Fruit fly (Drosophila melanogaster) whole organism, embryonic: ENCODE measurements around the gene RpS14a.
A peak's percentile ranks its signal among the peaks of the same experiment; 100 is the strongest.

ENCODE experiments used
- B-H2 ChIP-seq: fragments of 200-800 bp; sonication (Bioruptor generic); optimal IDR thresholded peaks from 2 replicates; lab custom pipeline; 2018; ENCODE audit warnings: missing biosample characterization, mild to moderate bottlenecking, missing genetic modification characterization
- Blimp-1 ChIP-seq: fragments of 200-800 bp; sonication (Bioruptor generic); optimal IDR thresholded peaks from 3 replicates; lab custom pipeline; 2018; ENCODE audit warnings: missing biosample characterization, missing genetic modification characterization, mild to moderate bottlenecking, moderate library complexity, missing genetic modification reagents
- CG10565 ChIP-seq: fragments of 200-800 bp; sonication (Bioruptor generic); optimal IDR thresholded peaks from 3 replicates; lab custom pipeline; 2016; ENCODE audit warnings: missing biosample characterization, mild to moderate bottlenecking, missing genetic modification characterization
- CG11247 ChIP-seq: fragments of 200-800 bp; sonication (Bioruptor generic); IDR thresholded peaks from 2 replicates; pipeline ENCODE4 v1.3.6; 2022; ENCODE audit warnings: missing biosample characterization, missing genetic modification characterization
- CG12391 ChIP-seq: fragments of 200-800 bp; sonication (Bioruptor generic); optimal IDR thresholded peaks from 3 replicates; lab custom pipeline; 2018; ENCODE audit warnings: missing biosample characterization, mild to moderate bottlenecking, missing genetic modification characterization, moderate library complexity
- CG12942 ChIP-seq: fragments of 200-800 bp; sonication (Bioruptor generic); optimal IDR thresholded peaks from 3 replicates; lab custom pipeline; 2016; ENCODE audit warnings: missing biosample characterization, missing genetic modification characterization
- CG13123 ChIP-seq: fragments of 200-800 bp; sonication (Bioruptor generic); optimal IDR thresholded peaks from 2 replicates; lab custom pipeline; 2016; ENCODE audit warnings: missing biosample characterization, missing genetic modification characterization
- CG13296 ChIP-seq: fragments of 200-800 bp; sonication (Bioruptor generic); optimal IDR thresholded peaks from 3 replicates; lab custom pipeline; 2018; ENCODE audit warnings: missing biosample characterization, mild to moderate bottlenecking, missing genetic modification characterization
- CG15696 ChIP-seq: fragments of 200-800 bp; sonication (Bioruptor generic); optimal IDR thresholded peaks from 2 replicates; lab custom pipeline; 2019; ENCODE audit warnings: missing biosample characterization, mild to moderate bottlenecking, missing genetic modification characterization, moderate library complexity
- CG17186 ChIP-seq: fragments of 200-800 bp; sonication (Bioruptor generic); optimal IDR thresholded peaks from 3 replicates; lab custom pipeline; 2017; ENCODE audit warnings: missing biosample characterization, missing genetic modification reagents, missing genetic modification characterization
- CG17612 ChIP-seq: fragments of 200-800 bp; sonication (Bioruptor generic); IDR thresholded peaks from 2 replicates; pipeline ENCODE4 v1.3.6; 2022; ENCODE audit warnings: missing biosample characterization, missing genetic modification characterization
- CG17829 ChIP-seq: fragments of 200-800 bp; optimal IDR thresholded peaks from 2 replicates; lab custom pipeline; 2019; ENCODE audit warnings: missing biosample characterization, mild to moderate bottlenecking, missing genetic modification characterization, moderate library complexity
- CG18619 ChIP-seq: fragments of 200-800 bp; sonication (Bioruptor generic); optimal IDR thresholded peaks from 3 replicates; lab custom pipeline; 2017; ENCODE audit warnings: missing biosample characterization, mild to moderate bottlenecking, missing genetic modification characterization
- CG2116 ChIP-seq: fragments of 200-800 bp; sonication (Bioruptor generic); optimal IDR thresholded peaks from 3 replicates; lab custom pipeline; 2018; ENCODE audit warnings: missing biosample characterization, mild to moderate bottlenecking, missing genetic modification characterization
- CG31365 ChIP-seq: fragments of 200-800 bp; sonication (Bioruptor generic); optimal IDR thresholded peaks from 2 replicates; lab custom pipeline; 2018; ENCODE audit warnings: missing biosample characterization, mild to moderate bottlenecking, missing genetic modification characterization
- CG6765 ChIP-seq: fragments of 200-800 bp; sonication (Bioruptor generic); optimal IDR thresholded peaks from 3 replicates; lab custom pipeline; 2017; ENCODE audit warnings: missing biosample characterization, mild to moderate bottlenecking, missing genetic modification characterization
- CG6791 ChIP-seq: fragments of 200-800 bp; sonication (Bioruptor generic); IDR thresholded peaks from 3 replicates; pipeline ENCODE4 v1.3.6; 2022; ENCODE audit warnings: missing biosample characterization, missing genetic modification characterization; ENCODE audit not compliant: partially characterized antibody
- CG8089 ChIP-seq: fragments of 200-800 bp; sonication (Bioruptor generic); optimal IDR thresholded peaks from 3 replicates; lab custom pipeline; 2016; ENCODE audit warnings: missing biosample characterization, missing genetic modification characterization
- CG8281 ChIP-seq: fragments of 200-800 bp; sonication (Bioruptor generic); optimal IDR thresholded peaks from 2 replicates; lab custom pipeline; 2018; ENCODE audit warnings: missing biosample characterization, mild to moderate bottlenecking, missing genetic modification characterization, moderate library complexity
- CG8388 ChIP-seq: fragments of 200-800 bp; sonication (Bioruptor generic); optimal IDR thresholded peaks from 2 replicates; lab custom pipeline; 2019; ENCODE audit warnings: missing biosample characterization, mild to moderate bottlenecking, missing genetic modification characterization, moderate library complexity
- CG9609 ChIP-seq: fragments of 200-800 bp; sonication (Bioruptor generic); optimal IDR thresholded peaks from 3 replicates; lab custom pipeline; 2016; ENCODE audit warnings: missing biosample characterization, missing genetic modification characterization
- Doc3 ChIP-seq: fragments of 200-800 bp; sonication (Bioruptor generic); IDR thresholded peaks from 3 replicates; pipeline ENCODE4 v1.3.6; 2022; ENCODE audit warnings: missing biosample characterization, missing genetic modification characterization; ENCODE audit not compliant: partially characterized antibody
- Elba2 ChIP-seq: fragments of 200-800 bp; sonication (Bioruptor generic); optimal IDR thresholded peaks from 3 replicates; lab custom pipeline; 2016; ENCODE audit warnings: missing biosample characterization, missing genetic modification characterization
- Hmr ChIP-seq: fragments of 200-800 bp; sonication (Bioruptor generic); optimal IDR thresholded peaks from 3 replicates; lab custom pipeline; 2017; ENCODE audit warnings: mild to moderate bottlenecking, missing biosample characterization, missing genetic modification reagents, missing genetic modification characterization
- Lim3 ChIP-seq: fragments of 200-800 bp; sonication (Bioruptor generic); IDR thresholded peaks from 2 replicates; pipeline ENCODE4 v1.3.6; 2022; ENCODE audit warnings: missing biosample characterization, missing genetic modification characterization
- Ravus ChIP-seq: fragments of 200-800 bp; sonication (Bioruptor generic); IDR thresholded peaks from 2 replicates; pipeline ENCODE4 v1.3.6; 2022; ENCODE audit warnings: missing biosample characterization, missing genetic modification characterization
- Vsx1 ChIP-seq: fragments of 200-800 bp; sonication (Bioruptor generic); optimal IDR thresholded peaks from 2 replicates; lab custom pipeline; 2017; ENCODE audit warnings: missing biosample characterization, mild to moderate bottlenecking, missing genetic modification characterization, missing genetic modification reagents
- crp ChIP-seq, 2 experiments: fragments of 200-800 bp; sonication (Bioruptor generic); optimal IDR thresholded peaks; 2 replicates in 1 of 2; 3 replicates in 1 of 2; lab custom pipeline; 2017; ENCODE audit warnings: missing biosample characterization in 2 of 2, missing genetic modification characterization in 2 of 2, mild to moderate bottlenecking in 1 of 2, moderate library complexity in 1 of 2
- dpn ChIP-seq, 2 experiments: fragments of 200-800 bp; sonication (Bioruptor generic); optimal IDR thresholded peaks; 3 replicates each; lab custom pipeline; 2016; ENCODE audit warnings: missing biosample characterization in 2 of 2, missing genetic modification characterization in 2 of 2
- fru ChIP-seq: fragments of >200 bp; optimal IDR thresholded peaks from 2 replicates; lab custom pipeline; 2017
- grn ChIP-seq: fragments of 200-800 bp; sonication (Bioruptor generic); optimal IDR thresholded peaks from 3 replicates; lab custom pipeline; 2017; ENCODE audit warnings: missing biosample characterization, missing genetic modification characterization
- ind ChIP-seq: fragments of 200-800 bp; sonication (Bioruptor generic); optimal IDR thresholded peaks from 3 replicates; lab custom pipeline; 2016; ENCODE audit warnings: missing biosample characterization, missing genetic modification characterization
- jing ChIP-seq: fragments of 200-800 bp; sonication (Bioruptor generic); optimal IDR thresholded peaks from 2 replicates; lab custom pipeline; 2018; ENCODE audit warnings: missing biosample characterization, mild to moderate bottlenecking, missing genetic modification characterization
- jumu ChIP-seq: fragments of 200-800 bp; sonication (Bioruptor generic); optimal IDR thresholded peaks from 3 replicates; lab custom pipeline; 2016; ENCODE audit warnings: missing biosample characterization, missing genetic modification characterization
- klu ChIP-seq: fragments of 200-800 bp; sonication (Bioruptor generic); IDR thresholded peaks from 2 replicates; pipeline ENCODE4 v1.3.6; 2022; ENCODE audit warnings: missing biosample characterization, missing genetic modification characterization
- kni ChIP-seq: fragments of 200-800 bp; sonication (Bioruptor generic); optimal IDR thresholded peaks from 3 replicates; lab custom pipeline; 2017; ENCODE audit warnings: mild to moderate bottlenecking, missing biosample characterization, missing genetic modification reagents, missing genetic modification characterization
- nerfin-2 ChIP-seq: fragments of 200-800 bp; sonication (Bioruptor generic); IDR thresholded peaks from 2 replicates; pipeline ENCODE4 v1.3.6; 2022; ENCODE audit warnings: missing biosample characterization, missing genetic modification characterization; ENCODE audit not compliant: partially characterized antibody
- odd ChIP-seq: fragments of 200-800 bp; sonication (Bioruptor generic); optimal IDR thresholded peaks from 2 replicates; lab custom pipeline; 2017; ENCODE audit warnings: missing biosample characterization, mild to moderate bottlenecking, missing genetic modification characterization
- pum ChIP-seq: fragments of 200-800 bp; sonication (Bioruptor generic); optimal IDR thresholded peaks from 2 replicates; lab custom pipeline; 2016; ENCODE audit warnings: missing biosample characterization, missing genetic modification characterization
- row ChIP-seq: fragments of 200-800 bp; sonication (Bioruptor generic); IDR thresholded peaks from 3 replicates; pipeline ENCODE4 v1.3.6; 2022; ENCODE audit warnings: missing biosample characterization, missing genetic modification characterization
- schlank ChIP-seq: fragments of 200-800 bp; sonication (Bioruptor generic); optimal IDR thresholded peaks from 2 replicates; lab custom pipeline; 2018; ENCODE audit warnings: missing biosample characterization, mild to moderate bottlenecking, missing genetic modification characterization
- scrt ChIP-seq: fragments of 200-800 bp; sonication (Bioruptor generic); optimal IDR thresholded peaks from 2 replicates; lab custom pipeline; 2018; ENCODE audit warnings: missing biosample characterization, mild to moderate bottlenecking, missing genetic modification characterization, moderate library complexity
- slou ChIP-seq: fragments of 200-800 bp; sonication (Bioruptor generic); optimal IDR thresholded peaks from 3 replicates; lab custom pipeline; 2016; ENCODE audit warnings: missing biosample characterization, missing genetic modification characterization
- sna ChIP-seq: fragments of 200-800 bp; sonication (Bioruptor generic); IDR thresholded peaks from 2 replicates; pipeline ENCODE4 v1.3.6; 2022; ENCODE audit warnings: missing biosample characterization, missing genetic modification characterization; ENCODE audit not compliant: partially characterized antibody
- sqz ChIP-seq: fragments of 200-800 bp; sonication (Bioruptor generic); optimal IDR thresholded peaks from 3 replicates; lab custom pipeline; 2018; ENCODE audit warnings: missing biosample characterization, mild to moderate bottlenecking, missing genetic modification characterization
- ssp ChIP-seq: fragments of 200-800 bp; sonication (Bioruptor generic); IDR thresholded peaks from 2 replicates; pipeline ENCODE4 v1.3.6; 2022; ENCODE audit warnings: missing biosample characterization, missing genetic modification characterization
- stwl ChIP-seq: fragments of 200-800 bp; sonication (Bioruptor generic); optimal IDR thresholded peaks from 3 replicates; lab custom pipeline; 2018; ENCODE audit warnings: missing biosample characterization, mild to moderate bottlenecking, missing genetic modification characterization, moderate library complexity
- wor ChIP-seq: fragments of 200-800 bp; sonication (Bioruptor generic); IDR thresholded peaks from 2 replicates; pipeline ENCODE4 v1.3.6; 2022; ENCODE audit warnings: missing biosample characterization, missing genetic modification characterization
- yki ChIP-seq: fragments of >200 bp; optimal IDR thresholded peaks from 3 replicates; lab custom pipeline; 2018
- zfh1 ChIP-seq: fragments of 200-800 bp; sonication (Bioruptor generic); IDR thresholded peaks from 3 replicates; pipeline ENCODE4 v1.3.6; 2022; ENCODE audit warnings: missing biosample characterization, missing genetic modification characterization
- zfh2 ChIP-seq: fragments of 200-800 bp; sonication (Bioruptor generic); optimal IDR thresholded peaks from 2 replicates; lab custom pipeline; 2016; ENCODE audit warnings: missing biosample characterization, missing genetic modification characterization

Gene RpS14a

DNA sequence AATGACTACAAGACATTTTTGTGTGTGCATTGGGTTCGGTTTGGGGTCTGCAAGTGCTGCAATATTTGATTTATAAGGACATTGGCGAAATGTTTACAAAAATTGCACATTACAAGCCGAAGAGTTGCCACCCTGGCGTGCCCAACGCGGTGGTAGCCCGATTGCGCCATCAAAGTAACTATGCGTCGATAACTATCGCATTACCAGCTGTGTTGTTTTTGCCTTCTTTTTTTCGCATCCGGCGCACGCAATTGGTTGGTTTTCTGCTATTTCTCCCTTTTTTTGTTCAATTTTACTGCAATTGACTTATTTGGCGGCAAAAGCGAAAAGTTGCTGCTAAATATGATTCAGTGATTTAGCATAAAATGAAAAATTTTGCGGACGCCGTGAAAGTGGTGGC is 1.1 kb downstream of the RpS14a start, which contains the start of gene RpS14b (continued):
- TF ChIP-seq crp (GFP tag; optimal IDR thresholded peaks at IDR 0.05; lab: Kevin White, UChicago): peak in 1 of 2 experiments; percentile 80
- TF ChIP-seq fru: no peak
- peak; percentile 87 for TF ChIP-seq B-H2 (GFP tag; lab: Kevin White, UChicago)
- no peak for TF ChIP-seq CG10565 (GFP tag; lab: Kevin White, UChicago)
- TF ChIP-seq sna (GFP tag; lab: Robert Waterston, UW): no peak; the same call in 1 of the 2 replicates
- peak; percentile 81 for TF ChIP-seq CG13296 (GFP tag; lab: Kevin White, UChicago)
- TF ChIP-seq Vsx1 (GFP tag; lab: Kevin White, UChicago): peak; percentile 54
- no peak for TF ChIP-seq Ravus (GFP tag; lab: Robert Waterston, UW)
- peak; percentile 6 for TF ChIP-seq grn (GFP tag; lab: Kevin White, UChicago)
- peak; percentile 73 for TF ChIP-seq zfh1
- TF ChIP-seq yki (lab: Kevin White, UChicago): no peak
- TF ChIP-seq CG8388 (GFP tag; lab: Kevin White, UChicago): no peak
- peak; percentile 15 to 55 for TF ChIP-seq dpn (GFP tag; optimal IDR thresholded peaks at IDR 0.05; lab: Kevin White, UChicago)
- TF ChIP-seq CG31365: peak; percentile 41
- TF ChIP-seq CG8089 (GFP tag; lab: Kevin White, UChicago): no peak
- peak; percentile 3 for TF ChIP-seq pum (GFP tag; lab: Kevin White, UChicago)
- TF ChIP-seq schlank (tag; lab: Kevin White, UChicago): peak; percentile 77
- TF ChIP-seq kni (GFP tag; lab: Kevin White, UChicago): peak; percentile 49
- peak; percentile 58 for TF ChIP-seq ssp
- TF ChIP-seq CG11247 (GFP tag; lab: Robert Waterston, UW): peak; percentile 73
- TF ChIP-seq slou: peak; percentile 39
- peak; percentile 24 for TF ChIP-seq CG17829 (tag; lab: Kevin White, UChicago)
- TF ChIP-seq Lim3 (GFP tag; lab: Robert Waterston, UW): no peak
- no peak for TF ChIP-seq Blimp-1 (GFP tag; lab: Kevin White, UChicago)
- peak; percentile 77 for TF ChIP-seq sqz
- peak; percentile 44 for TF ChIP-seq CG12942 (GFP tag; lab: Kevin White, UChicago)
- TF ChIP-seq stwl (tag; lab: Kevin White, UChicago): peak; percentile 61
- TF ChIP-seq CG13123: no peak
- TF ChIP-seq jumu: no peak
- no peak for TF ChIP-seq wor (GFP tag; lab: Robert Waterston, UW)
- peak; percentile 53 for TF ChIP-seq row
- peak; percentile 90 for TF ChIP-seq CG17186 (GFP tag; lab: Kevin White, UChicago)
- peak; percentile 40 for TF ChIP-seq ind
- peak; percentile 98 for TF ChIP-seq CG2116
- peak; percentile 60 for TF ChIP-seq zfh2 (GFP tag; lab: Kevin White, UChicago)
- peak; percentile 85 for TF ChIP-seq Hmr (GFP tag; lab: Kevin White, UChicago)
- peak; percentile 45 for TF ChIP-seq CG12391 (tag; lab: Kevin White, UChicago)
- peak; percentile 57 for TF ChIP-seq CG18619 (GFP tag; lab: Kevin White, UChicago)
- TF ChIP-seq CG9609: peak; percentile 53
- no peak for TF ChIP-seq jing (GFP tag; lab: Kevin White, UChicago)
- no peak for TF ChIP-seq Elba2 (GFP tag; lab: Kevin White, UChicago)
- no peak for TF ChIP-seq CG15696 (tag; lab: Kevin White, UChicago)
- TF ChIP-seq CG6791 (GFP tag; lab: Robert Waterston, UW): peak; percentile 68
- TF ChIP-seq scrt: peak; percentile 51
- peak; percentile 38; the same call in 1 of the 3 replicates for TF ChIP-seq Doc3 (GFP tag; lab: Robert Waterston, UW)
- TF ChIP-seq nerfin-2: 0 out of 2 replicates have a peak, but pooled peaks have one; percentile 38
- no peak for TF ChIP-seq CG8281 (tag; lab: Kevin White, UChicago)
- no peak for TF ChIP-seq CG17612 (GFP tag; lab: Robert Waterston, UW)
- TF ChIP-seq odd: peak; percentile 70
- TF ChIP-seq CG6765 (GFP tag; lab: Kevin White, UChicago): peak; percentile 75
- peak; percentile 23; the same call in 1 of the 2 replicates for TF ChIP-seq klu (GFP tag; lab: Robert Waterston, UW)
